Fruit fly (Drosophila melanogaster) whole organism, wandering third instar larva: ENCODE measurements around the gene CG12321.
A peak's percentile ranks its signal among the peaks of the same experiment; 100 is the strongest.

Experiments
- Abd-B ChIP-seq: fragments of >200 bp; optimal IDR thresholded peaks from 2 replicates; lab custom pipeline; 2017; ENCODE audit warnings: missing biosample characterization, missing genetic modification characterization
- CG32264 ChIP-seq: fragments of 200-800 bp; sonication (Bioruptor generic); optimal IDR thresholded peaks from 2 replicates; lab custom pipeline; 2016; ENCODE audit warnings: missing biosample characterization, missing genetic modification characterization
- CG9705 ChIP-seq: fragments of 200-800 bp; sonication (Bioruptor generic); optimal IDR thresholded peaks from 2 replicates; lab custom pipeline; 2018; ENCODE audit warnings: missing biosample characterization, mild to moderate bottlenecking, missing genetic modification characterization
- CrebA ChIP-seq: fragments of 200-800 bp; sonication (Bioruptor generic); optimal IDR thresholded peaks from 2 replicates; lab custom pipeline; 2016; ENCODE audit warnings: missing biosample characterization, mild to moderate bottlenecking, missing genetic modification characterization, borderline replicate concordance
- Dfd ChIP-seq: fragments of >200 bp; optimal IDR thresholded peaks from 2 replicates; lab custom pipeline; 2017; ENCODE audit warnings: missing biosample characterization, missing genetic modification characterization
- Dif ChIP-seq: fragments of 200-275, 200-300 bp; sonication (Bioruptor generic); optimal IDR thresholded peaks from 2 replicates; lab custom pipeline; 2018; ENCODE audit warnings: missing biosample characterization, missing genetic modification characterization; ENCODE audit not compliant: partially characterized antibody
- HLH106 ChIP-seq: fragments of 200-800 bp; optimal IDR thresholded peaks from 3 replicates; lab custom pipeline; 2019; ENCODE audit warnings: missing biosample characterization, mild to moderate bottlenecking, missing genetic modification characterization, moderate library complexity
- Hnf4 ChIP-seq: fragments of 200-800 bp; sonication (Bioruptor generic); optimal IDR thresholded peaks from 2 replicates; lab custom pipeline; 2016; ENCODE audit warnings: missing biosample characterization, mild to moderate bottlenecking, missing genetic modification characterization
- Hr78 ChIP-seq: fragments of >200 bp; optimal IDR thresholded peaks from 2 replicates; lab custom pipeline; 2017; ENCODE audit warnings: missing biosample characterization, missing genetic modification characterization
- Hr83 ChIP-seq: fragments of 200-300 bp; sonication (Bioruptor generic); optimal IDR thresholded peaks from 2 replicates; lab custom pipeline; 2016; ENCODE audit warnings: missing biosample characterization, mild to moderate bottlenecking, missing genetic modification characterization, moderate library complexity; ENCODE audit not compliant: poor library complexity, severe bottlenecking
- Jra ChIP-seq: sonication (Bioruptor generic); optimal IDR thresholded peaks from 2 replicates; lab custom pipeline; 2016; ENCODE audit warnings: missing biosample characterization, missing genetic modification characterization
- Mio ChIP-seq: sonication (Bioruptor generic); optimal IDR thresholded peaks from 2 replicates; lab custom pipeline; 2016; ENCODE audit warnings: missing biosample characterization, missing genetic modification characterization
- Myc ChIP-seq: fragments of >200 bp; optimal IDR thresholded peaks from 2 replicates; lab custom pipeline; 2017
- N ChIP-seq: fragments of >200 bp; optimal IDR thresholded peaks from 2 replicates; lab custom pipeline; 2018; ENCODE audit warnings: missing biosample characterization, missing external identifiers, missing genetic modification characterization
- OdsH ChIP-seq: fragments of 200-800 bp; sonication (Bioruptor generic); optimal IDR thresholded peaks from 2 replicates; lab custom pipeline; 2016; ENCODE audit warnings: missing biosample characterization, mild to moderate bottlenecking, missing genetic modification characterization
- Rel ChIP-seq, 2 experiments: fragments of 200-800 bp; sonication (Bioruptor generic) in 1 of 2; optimal IDR thresholded peaks; 2 replicates in 1 of 2; 3 replicates in 1 of 2; lab custom pipeline; 2016 to 2019; ENCODE audit warnings: mild to moderate bottlenecking in 2 of 2, missing biosample characterization in 2 of 2, missing genetic modification characterization in 2 of 2, moderate library complexity in 1 of 2
- Sp1 ChIP-seq: fragments of 200-800 bp; sonication (Bioruptor generic); optimal IDR thresholded peaks from 3 replicates; lab custom pipeline; 2019; ENCODE audit warnings: missing biosample characterization, mild to moderate bottlenecking, missing genetic modification characterization, moderate library complexity
- Vsx2 ChIP-seq: fragments of 200-300, 225-300 bp; sonication (Bioruptor generic); optimal IDR thresholded peaks from 2 replicates; lab custom pipeline; 2018; ENCODE audit warnings: missing biosample characterization, missing genetic modification characterization; ENCODE audit not compliant: partially characterized antibody
- br ChIP-seq: fragments of 200-800 bp; sonication (Bioruptor generic); optimal IDR thresholded peaks from 2 replicates; lab custom pipeline; 2016; ENCODE audit warnings: missing biosample characterization, missing genetic modification characterization
- brk ChIP-seq: fragments of 200-800 bp; sonication (Bioruptor generic); optimal IDR thresholded peaks from 2 replicates; lab custom pipeline; 2016; ENCODE audit warnings: missing biosample characterization, mild to moderate bottlenecking, missing genetic modification characterization
- dl ChIP-seq, 2 experiments: fragments of 175-275, 200-275 bp in 1 of 2; fragments of 200-275 bp in 1 of 2; sonication (Bioruptor generic); optimal IDR thresholded peaks; lab custom pipeline; 2018; ENCODE audit warnings: mild to moderate bottlenecking in 2 of 2, missing biosample characterization in 2 of 2, missing genetic modification characterization in 2 of 2, moderate library complexity in 2 of 2; ENCODE audit not compliant: partially characterized antibody in 2 of 2, insufficient read depth in 1 of 2
- dmrt93B ChIP-seq: fragments of 200-800 bp; sonication (Bioruptor generic); optimal IDR thresholded peaks from 2 replicates; lab custom pipeline; 2018; ENCODE audit warnings: missing biosample characterization, mild to moderate bottlenecking, missing genetic modification characterization
- dsf ChIP-seq: sonication (Bioruptor generic); optimal IDR thresholded peaks from 2 replicates; lab custom pipeline; 2016; ENCODE audit warnings: missing biosample characterization, missing genetic modification characterization, borderline replicate concordance
- ey ChIP-seq: fragments of 200-800 bp; sonication (Bioruptor generic); optimal IDR thresholded peaks from 2 replicates; lab custom pipeline; 2016; ENCODE audit warnings: missing biosample characterization, missing genetic modification characterization
- foxo ChIP-seq, 2 experiments: fragments of 200-800 bp; sonication (Bioruptor generic); optimal IDR thresholded peaks; 2 replicates in 1 of 2; 3 replicates in 1 of 2; lab custom pipeline; 2016 to 2017; ENCODE audit warnings: missing biosample characterization in 2 of 2, missing genetic modification characterization in 2 of 2
- fru ChIP-seq: fragments of 200-800 bp; sonication (Bioruptor generic); optimal IDR thresholded peaks from 3 replicates; lab custom pipeline; 2016; ENCODE audit warnings: missing biosample characterization, mild to moderate bottlenecking, missing genetic modification characterization
- h ChIP-seq: fragments of 200-800 bp; sonication (Bioruptor generic); optimal IDR thresholded peaks from 3 replicates; lab custom pipeline; 2016; ENCODE audit warnings: missing biosample characterization, mild to moderate bottlenecking, missing genetic modification characterization
- jim ChIP-seq: fragments of 175-275, 200-325 bp; sonication (Bioruptor generic); optimal IDR thresholded peaks from 2 replicates; lab custom pipeline; 2016; ENCODE audit warnings: missing biosample characterization, mild to moderate bottlenecking, missing genetic modification characterization
- lola ChIP-seq: fragments of >200 bp; optimal IDR thresholded peaks from 2 replicates; lab custom pipeline; 2017; ENCODE audit warnings: missing biosample characterization, missing genetic modification characterization
- pan ChIP-seq: fragments of >200 bp; optimal IDR thresholded peaks from 2 replicates; lab custom pipeline; 2017
- psq ChIP-seq: fragments of 200-800 bp; sonication (Bioruptor generic); optimal IDR thresholded peaks from 3 replicates; lab custom pipeline; 2017; ENCODE audit warnings: missing biosample characterization, mild to moderate bottlenecking, missing genetic modification characterization, moderate library complexity
- rgr ChIP-seq: fragments of 200-800 bp; sonication (Bioruptor generic); optimal IDR thresholded peaks from 3 replicates; lab custom pipeline; 2016; ENCODE audit warnings: missing biosample characterization, mild to moderate bottlenecking, missing genetic modification characterization
- sage ChIP-seq: fragments of 200-800 bp; sonication (Bioruptor generic); optimal IDR thresholded peaks from 2 replicates; lab custom pipeline; 2016; ENCODE audit warnings: missing biosample characterization, mild to moderate bottlenecking, missing genetic modification characterization
- sv ChIP-seq: fragments of 200-800 bp; sonication (Bioruptor generic); optimal IDR thresholded peaks from 3 replicates; lab custom pipeline; 2016; ENCODE audit warnings: missing biosample characterization, missing genetic modification characterization
- tai ChIP-seq: sonication (Bioruptor generic); optimal IDR thresholded peaks from 2 replicates; lab custom pipeline; 2016; ENCODE audit warnings: missing biosample characterization, missing genetic modification characterization
- usp ChIP-seq: fragments of >200 bp; optimal IDR thresholded peaks from 2 replicates; lab custom pipeline; 2017; ENCODE audit warnings: missing biosample characterization, missing genetic modification characterization
- woc ChIP-seq: sonication (Bioruptor generic); optimal IDR thresholded peaks from 2 replicates; lab custom pipeline; 2016; ENCODE audit warnings: missing biosample characterization, mild to moderate bottlenecking, missing genetic modification characterization

Gene CG12321

DNA sequence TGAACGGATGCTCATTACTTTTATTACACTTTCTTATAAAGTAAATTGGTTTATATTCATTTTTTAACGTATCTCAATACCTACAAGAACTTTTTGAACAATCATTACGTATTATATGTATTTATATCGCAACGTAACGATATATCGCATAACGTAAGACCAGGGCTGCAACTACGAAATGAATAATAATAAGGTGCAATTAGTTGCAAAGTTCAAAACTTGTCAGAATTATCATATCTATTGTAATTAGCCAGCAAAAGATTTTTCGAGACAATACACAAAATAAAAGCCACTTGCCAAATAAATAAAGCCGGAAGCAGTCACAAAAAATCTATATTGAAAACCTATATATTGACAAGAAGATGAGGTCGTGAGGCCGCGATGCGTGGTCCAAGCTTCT, 26.8 kb upstream of the CG12321 start:
- TF ChIP-seq Jra (peak; percentile 4), woc (GFP tag; lab: Kevin White, UChicago) (peak; percentile 35), Dif (GFP tag; lab: Kevin White, UChicago) (no peak), Hr83 (GFP tag; lab: Kevin White, UChicago) (peak; percentile 24), Hnf4 (GFP tag; lab: Kevin White, UChicago) (no peak), Sp1 (no peak), br (GFP tag; lab: Kevin White, UChicago) (peak; percentile 35), foxo (GFP tag; optimal IDR thresholded peaks at IDR 0.05; lab: Kevin White, UChicago) (peak in 1 of 2 experiments; percentile 51), HLH106 (no peak), Dfd (GFP tag; lab: Kevin White, UChicago) (no peak), h (GFP tag; lab: Kevin White, UChicago) (peak; percentile 55), ey (peak; percentile 53), OdsH (GFP tag; lab: Kevin White, UChicago) (no peak), jim (no peak), rgr (GFP tag; lab: Kevin White, UChicago) (peak; percentile 47), sv (GFP tag; lab: Kevin White, UChicago) (peak; percentile 12), lola (no peak), psq (GFP tag; lab: Kevin White, UChicago) (peak; percentile 1), dsf (GFP tag; lab: Kevin White, UChicago) (peak; percentile 3), fru (peak; percentile 23), tai (GFP tag; lab: Kevin White, UChicago) (no peak), Myc (no peak), CrebA (no peak), sage (GFP tag; lab: Kevin White, UChicago) (no peak), brk (GFP tag; lab: Kevin White, UChicago) (no peak)
- TF ChIP-seq, all 38 proteins: peak for 12

- TF ChIP-seq CG9705 (GFP tag; lab: Kevin White, UChicago) (no peak), dsf (GFP tag; lab: Kevin White, UChicago) (no peak), usp (no peak), h (GFP tag; lab: Kevin White, UChicago) (no peak)
These were observed 20.0 kb upstream of the CG12321 start, which contains the start of gene CG44158 for dm6 chr3R:18208479-18208878. Gene CG44158, plus strand, starts transcription at chr3R:18208779.

dm6 chr3R:18199885-18200249, 11.4 kb upstream of the CG12321 start:
- TF ChIP-seq foxo (GFP tag; optimal IDR thresholded peaks at IDR 0.05; lab: Kevin White, UChicago) (no peak), Rel (GFP tag; optimal IDR thresholded peaks at IDR 0.05; lab: Kevin White, UChicago) (no peak), Rel (tag; optimal IDR thresholded peaks at IDR 0.05; lab: Kevin White, UChicago) (peak; percentile 80), h (GFP tag; lab: Kevin White, UChicago) (no peak), Dfd (GFP tag; lab: Kevin White, UChicago) (no peak), pan (no peak), CrebA (no peak), Vsx2 (GFP tag; lab: Kevin White, UChicago) (no peak)

DNA sequence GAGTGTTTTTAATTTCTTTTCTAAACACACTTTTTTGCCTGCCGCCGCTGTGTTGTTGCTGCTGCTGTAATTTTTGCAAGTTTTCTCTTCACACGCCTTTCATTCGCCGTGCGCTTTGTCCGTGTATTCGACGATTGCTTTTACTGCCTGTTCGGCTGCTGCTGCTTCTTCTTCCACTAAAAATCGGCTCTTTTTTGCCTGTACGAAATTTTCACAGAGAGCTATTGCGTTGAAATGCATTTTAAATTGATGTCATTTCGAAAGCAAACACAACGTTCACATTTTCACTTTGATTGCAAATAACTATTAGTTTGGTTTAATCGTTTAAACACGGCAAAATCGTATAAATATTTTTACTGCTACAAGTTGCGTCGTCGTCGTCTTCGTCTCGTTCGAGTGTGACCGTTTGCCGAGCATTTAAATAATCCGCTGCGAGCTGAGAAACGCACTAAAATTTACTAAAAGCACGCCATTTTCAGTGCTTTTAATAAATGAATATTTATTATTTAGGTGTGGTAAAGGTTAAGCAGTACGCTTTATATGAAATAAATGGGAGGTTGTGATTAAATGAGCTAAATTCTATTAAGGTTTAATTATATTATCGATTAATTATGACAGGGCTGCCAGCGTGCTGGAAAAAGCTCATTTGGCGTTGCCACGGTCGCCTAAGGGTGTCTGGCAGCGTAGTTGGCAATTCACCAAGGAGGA, 10.8 kb upstream of the CG12321 start, which contains the start of the genes Ssdp and CG7985:
Gene Ssdp, minus strand, starts transcription at position 419 of the 708 bp plus-strand sequence.
Gene CG7985, plus strand, starts transcription at position 681 of the 708 bp plus-strand sequence.
- no peak for TF ChIP-seq Sp1
- no peak for TF ChIP-seq Jra
- TF ChIP-seq sv (GFP tag; lab: Kevin White, UChicago), result no peak
- no peak for TF ChIP-seq CG9705 (GFP tag; lab: Kevin White, UChicago)
- TF ChIP-seq sage (GFP tag; lab: Kevin White, UChicago), result no peak
- no peak for TF ChIP-seq Hnf4 (GFP tag; lab: Kevin White, UChicago)
- TF ChIP-seq woc (GFP tag; lab: Kevin White, UChicago), result peak; percentile 2
- TF ChIP-seq br (GFP tag; lab: Kevin White, UChicago), result peak; percentile 3
- no peak for TF ChIP-seq Rel (GFP tag; optimal IDR thresholded peaks at IDR 0.05; lab: Kevin White, UChicago)
- no peak for TF ChIP-seq Rel (tag; optimal IDR thresholded peaks at IDR 0.05; lab: Kevin White, UChicago)
- TF ChIP-seq Hr83 (GFP tag; lab: Kevin White, UChicago), result no peak
- no peak for TF ChIP-seq Dfd (GFP tag; lab: Kevin White, UChicago)
- TF ChIP-seq brk (GFP tag; lab: Kevin White, UChicago), result no peak
- TF ChIP-seq fru, result no peak
- TF ChIP-seq Abd-B, result no peak
- TF ChIP-seq Myc, result no peak
- TF ChIP-seq OdsH (GFP tag; lab: Kevin White, UChicago), result no peak
- TF ChIP-seq N, result no peak
- TF ChIP-seq ey, result no peak
- no peak for TF ChIP-seq foxo (GFP tag; optimal IDR thresholded peaks at IDR 0.05; lab: Kevin White, UChicago)
- TF ChIP-seq dl (GFP tag; optimal IDR thresholded peaks at IDR 0.05; lab: Kevin White, UChicago; ENCODE audit: insufficient read depth in 1 of 2, partially characterized antibody in 2 of 2), result no peak
- TF ChIP-seq h (GFP tag; lab: Kevin White, UChicago), result peak; percentile 31
- no peak for TF ChIP-seq dsf (GFP tag; lab: Kevin White, UChicago)
- peak; percentile 97 for TF ChIP-seq psq (GFP tag; lab: Kevin White, UChicago)
- no peak for TF ChIP-seq HLH106
- no peak for TF ChIP-seq usp
- no peak for TF ChIP-seq Mio (GFP tag; lab: Kevin White, UChicago)
- TF ChIP-seq pan, result no peak
- TF ChIP-seq jim, result no peak
- no peak for TF ChIP-seq CG32264 (GFP tag; lab: Kevin White, UChicago)
- no peak for TF ChIP-seq lola
- no peak for TF ChIP-seq Hr78 (GFP tag; lab: Kevin White, UChicago)
- TF ChIP-seq tai (GFP tag; lab: Kevin White, UChicago), result no peak
- no peak for TF ChIP-seq dmrt93B (GFP tag; lab: Kevin White, UChicago)
- TF ChIP-seq CrebA, result no peak
- TF ChIP-seq Dif (GFP tag; lab: Kevin White, UChicago), result no peak
- TF ChIP-seq rgr (GFP tag; lab: Kevin White, UChicago), result no peak
